Worm (Caenorhabditis elegans) whole organism, L4 larva: ENCODE results near the gene nhr-283.
"Not testable (repeated sequence)": the region's sequence is repeated elsewhere in the genome, so short reads cannot be mapped to it uniquely, and the experiment has no call there.

ENCODE experiments used
- fos-1 ChIP-seq: fragments of 150-350 bp; optimal IDR thresholded peaks from 2 replicates; lab custom pipeline; 2014; ENCODE audit warnings: missing biosample characterization, missing genetic modification characterization
- lsy-2 ChIP-seq, 2 experiments: fragments of 150-350 bp in 1 of 2; sonication (generic microtip) in 1 of 2; optimal IDR thresholded peaks; 2 replicates each; lab custom pipeline; 2014 to 2017; ENCODE audit warnings: missing biosample characterization in 2 of 2, missing genetic modification characterization in 2 of 2
- nhr-77 ChIP-seq: fragments of 150-350 bp; optimal IDR thresholded peaks from 2 replicates; lab custom pipeline; 2014; ENCODE audit warnings: missing biosample characterization, missing genetic modification characterization
- unc-62 ChIP-seq, 3 experiments: fragments of 150-350 bp in 1 of 3; sonication (generic microtip); optimal IDR thresholded peaks in 2 of 3; peaks in 1 of 3; 1 replicate in 1 of 3; 2 replicates in 2 of 3; lab custom pipeline; 2014 to 2017; ENCODE audit warnings: missing biosample characterization in 3 of 3, missing genetic modification characterization in 3 of 3, missing genetic modification reagents in 3 of 3, missing genotype in 1 of 3

DNA sequence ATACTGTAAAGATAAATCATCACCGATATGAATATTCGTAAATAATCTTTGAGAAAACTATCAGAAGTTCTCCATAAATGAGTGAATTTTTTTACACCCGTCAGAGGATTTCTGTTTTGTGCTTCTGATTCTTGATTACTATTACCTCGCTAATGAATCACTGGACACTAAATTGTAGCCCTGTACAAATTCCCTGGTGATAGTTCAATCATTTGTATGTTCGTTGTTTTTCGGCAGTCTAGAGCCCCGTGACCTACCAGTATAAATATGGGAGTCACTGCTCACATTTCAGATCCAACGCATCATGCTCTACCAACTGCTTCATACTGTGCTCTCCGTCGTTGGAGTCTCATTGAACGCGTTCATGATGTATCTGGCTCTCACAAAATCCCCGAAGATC, 26.5 kb upstream of the nhr-283 start, which contains the start of gene srd-27:
- TF ChIP-seq unc-62 (GFP tag; optimal IDR thresholded peaks at IDR 0.05 in 1 of 2; lab: Kevin White, UChicago); unc-62 (tag; optimal IDR thresholded peaks at IDR 0.05; lab: Kevin White, UChicago); lsy-2 (tag; optimal IDR thresholded peaks at IDR 0.05; lab: Kevin White, UChicago); nhr-77; fos-1 (tag; lab: Kevin White, UChicago): not testable (repeated sequence)
